Worm (Caenorhabditis elegans): ENCODE measurements around the gene kmo-2.

DNA sequence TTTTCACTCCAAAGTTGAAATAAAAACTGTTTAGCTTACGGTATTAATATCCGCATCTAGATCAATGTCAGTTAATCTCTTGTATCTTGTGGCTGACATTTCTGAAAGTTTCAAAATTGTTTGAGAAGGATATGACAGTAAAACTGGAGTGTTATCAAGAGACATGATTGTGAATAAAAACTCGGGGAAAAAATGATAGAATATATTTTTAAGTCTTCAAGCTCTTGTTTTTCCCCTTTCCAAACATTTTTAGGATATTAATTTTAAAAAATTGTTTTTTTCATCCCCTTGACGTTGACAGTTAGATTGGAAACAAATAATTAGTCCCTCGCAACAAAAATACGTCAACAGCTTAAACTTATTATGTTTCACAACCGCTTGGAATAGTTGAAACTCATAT lies 6.5 kb upstream of the kmo-2 start, which contains the start of gene R07B7.6:
- TF ChIP-seq aly-1 (tag; optimal IDR thresholded peaks at IDR 0.05), result no peak
- TF ChIP-seq flt-1 (GFP tag; IDR thresholded peaks at IDR 0.05), result no peak
- TF ChIP-seq hmbx-1 (tag; optimal IDR thresholded peaks at IDR 0.05), result no peak
- no peak for TF ChIP-seq ama-1 (optimal IDR thresholded peaks at IDR 0.05)
- no peak for TF ChIP-seq hnd-1 (tag; optimal IDR thresholded peaks at IDR 0.05)

All from whole organism, early embryonic.